Worm (Caenorhabditis elegans) whole organism, mixed stage, embryonic: Measurements from ENCODE around the gene F49F1.17.

ENCODE experiments used
- M03D4.4 ChIP-seq: sonication (generic microtip); optimal IDR thresholded peaks from 2 replicates; lab custom pipeline; 2017; ENCODE audit warnings: mild to moderate bottlenecking, missing genetic modification characterization, missing compliant biosample characterization
- bed-3 ChIP-seq: fragments of 200-800 bp; sonication (Bioruptor generic); optimal IDR thresholded peaks from 3 replicates; lab custom pipeline; 2018; ENCODE audit warnings: mild to moderate bottlenecking, missing genetic modification characterization, moderate library complexity, missing compliant biosample characterization
- blmp-1 ChIP-seq: fragments of 150-350 bp; optimal IDR thresholded peaks from 2 replicates; lab custom pipeline; 2014; ENCODE audit warnings: missing biosample characterization, missing genetic modification characterization
- ceh-39 ChIP-seq: fragments of 150-350 bp; optimal IDR thresholded peaks from 2 replicates; lab custom pipeline; 2014; ENCODE audit warnings: missing biosample characterization, missing genetic modification characterization
- ceh-83 ChIP-seq: fragments of 200-800 bp; sonication (Bioruptor generic); optimal IDR thresholded peaks from 2 replicates; lab custom pipeline; 2018; ENCODE audit warnings: mild to moderate bottlenecking, missing genetic modification characterization, missing compliant biosample characterization
- ces-1 ChIP-seq: fragments of 150-350 bp; optimal IDR thresholded peaks from 2 replicates; lab custom pipeline; 2014; ENCODE audit warnings: missing biosample characterization, missing genetic modification reagents, missing genetic modification characterization
- cnd-1 ChIP-seq: fragments of 200-800 bp; sonication (Bioruptor generic); optimal IDR thresholded peaks from 2 replicates; lab custom pipeline; 2018; ENCODE audit warnings: mild to moderate bottlenecking, missing genetic modification characterization, missing compliant biosample characterization
- drap-1 ChIP-seq: fragments of 200-800 bp; sonication (Bioruptor generic); optimal IDR thresholded peaks from 3 replicates; lab custom pipeline; 2018; ENCODE audit warnings: mild to moderate bottlenecking, missing genetic modification characterization, missing compliant biosample characterization
- elt-1 ChIP-seq: sonication (generic microtip); optimal IDR thresholded peaks from 2 replicates; lab custom pipeline; 2017; ENCODE audit warnings: missing genetic modification characterization, mild to moderate bottlenecking, missing compliant biosample characterization, antibody characterized with exemption, moderate library complexity, borderline replicate concordance; ENCODE audit not compliant: insufficient read depth
- elt-3 ChIP-seq: fragments of 150-350 bp; optimal IDR thresholded peaks from 2 replicates; lab custom pipeline; 2014; ENCODE audit warnings: missing biosample characterization, missing genetic modification characterization
- flh-1 ChIP-seq: fragments of 200-800 bp; sonication (Bioruptor generic); optimal IDR thresholded peaks from 2 replicates; lab custom pipeline; 2018; ENCODE audit warnings: mild to moderate bottlenecking, missing genetic modification characterization, moderate library complexity, missing compliant biosample characterization
- ham-2 ChIP-seq: fragments of 200-800 bp; sonication (Bioruptor generic); optimal IDR thresholded peaks from 2 replicates; lab custom pipeline; 2018; ENCODE audit warnings: mild to moderate bottlenecking, missing genetic modification characterization, missing compliant biosample characterization
- hlh-1 ChIP-seq: fragments of 150-350 bp; optimal IDR thresholded peaks from 2 replicates; lab custom pipeline; 2014; ENCODE audit warnings: missing biosample characterization, missing genetic modification reagents, missing genetic modification characterization
- lin-13 ChIP-seq: fragments of 150-350 bp; optimal IDR thresholded peaks from 2 replicates; lab custom pipeline; 2014; ENCODE audit warnings: missing biosample characterization, missing genetic modification characterization
- lin-32 ChIP-seq: fragments of 200-800 bp; sonication (Bioruptor generic); optimal IDR thresholded peaks from 2 replicates; lab custom pipeline; 2018; ENCODE audit warnings: mild to moderate bottlenecking, missing genetic modification characterization, missing compliant biosample characterization
- mab-5 ChIP-seq: fragments of 150-350 bp; optimal IDR thresholded peaks from 2 replicates; lab custom pipeline; 2014; ENCODE audit warnings: missing biosample characterization, missing genetic modification characterization
- mep-1 ChIP-seq: fragments of 150-350 bp; optimal IDR thresholded peaks from 2 replicates; lab custom pipeline; 2017; ENCODE audit warnings: missing biosample characterization, missing genetic modification reagents, missing genetic modification characterization, inconsistent platforms
- nhr-12 ChIP-seq: fragments of 150-350 bp; optimal IDR thresholded peaks from 2 replicates; lab custom pipeline; 2014; ENCODE audit warnings: missing biosample characterization, missing genetic modification characterization
- nhr-2 ChIP-seq: fragments of 150-350 bp; optimal IDR thresholded peaks from 2 replicates; lab custom pipeline; 2014; ENCODE audit warnings: missing biosample characterization, missing genetic modification characterization
- nhr-28 ChIP-seq: fragments of 150-350 bp; optimal IDR thresholded peaks from 2 replicates; lab custom pipeline; 2014; ENCODE audit warnings: missing biosample characterization, missing genetic modification characterization
- nhr-76 ChIP-seq: sonication (generic microtip); optimal IDR thresholded peaks from 2 replicates; lab custom pipeline; 2017; ENCODE audit warnings: missing biosample characterization, missing genetic modification characterization
- pha-4 ChIP-seq: fragments of 150-350 bp; optimal IDR thresholded peaks from 2 replicates; lab custom pipeline; 2018; ENCODE audit warnings: missing biosample characterization, missing genetic modification reagents, missing genetic modification characterization
- sem-2 ChIP-seq: fragments of 200-800 bp; sonication (Bioruptor generic); optimal IDR thresholded peaks from 2 replicates; lab custom pipeline; 2018; ENCODE audit warnings: mild to moderate bottlenecking, missing genetic modification characterization, missing compliant biosample characterization
- snpc-4 ChIP-seq: fragments of 150-350 bp; optimal IDR thresholded peaks from 2 replicates; lab custom pipeline; 2014; ENCODE audit warnings: missing biosample characterization, missing genetic modification characterization
- sptf-1 ChIP-seq: sonication (generic microtip); optimal IDR thresholded peaks from 2 replicates; lab custom pipeline; 2017; ENCODE audit warnings: mild to moderate bottlenecking, missing genetic modification characterization, moderate library complexity, missing compliant biosample characterization
- tbx-8 ChIP-seq: fragments of 200-800 bp; sonication (Bioruptor generic); optimal IDR thresholded peaks from 2 replicates; lab custom pipeline; 2018; ENCODE audit warnings: mild to moderate bottlenecking, missing genetic modification characterization, moderate library complexity, missing compliant biosample characterization
- unc-120 ChIP-seq: sonication (generic microtip); optimal IDR thresholded peaks from 2 replicates; lab custom pipeline; 2017; ENCODE audit warnings: missing genetic modification characterization, missing compliant biosample characterization; ENCODE audit not compliant: poor library complexity, severe bottlenecking
- unc-39 ChIP-seq: fragments of 150-350 bp; optimal IDR thresholded peaks from 2 replicates; lab custom pipeline; 2014; ENCODE audit warnings: missing biosample characterization, missing genetic modification characterization
- unc-62 ChIP-seq: fragments of 150-350 bp; optimal IDR thresholded peaks from 2 replicates; lab custom pipeline; 2014; ENCODE audit warnings: missing biosample characterization, missing genetic modification reagents, missing genetic modification characterization
- zip-8 ChIP-seq: fragments of 150-350 bp; optimal IDR thresholded peaks from 2 replicates; lab custom pipeline; 2014; ENCODE audit warnings: missing biosample characterization, missing genetic modification characterization

The F49F1.17 gene

DNA sequence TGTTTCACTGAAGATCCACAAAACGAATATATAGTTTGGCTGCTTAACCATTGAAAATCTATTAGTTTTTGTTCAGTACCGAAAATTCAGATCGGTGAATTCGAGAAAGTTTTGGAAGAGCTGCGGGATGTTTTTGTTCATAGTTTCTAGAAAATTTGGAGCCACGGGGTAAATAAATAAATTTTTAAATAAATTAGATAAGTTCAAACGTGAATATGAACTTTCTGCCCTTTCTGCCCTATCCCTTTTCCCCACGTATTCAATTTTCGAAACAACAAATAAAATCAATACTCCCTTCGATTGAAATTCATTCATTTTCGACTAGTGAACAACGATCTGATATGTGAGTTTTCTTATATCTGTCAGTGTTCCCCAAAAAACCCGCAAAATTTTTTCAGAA lies 26.5 kb upstream of the F49F1.17 start, which contains the start of gene scrm-5:
TSS of gene scrm-5 (plus strand) at position 301 of the 400 bp plus-strand sequence.
- TF ChIP-seq unc-62 (GFP tag; lab: Kevin White, UChicago) (no peak), ham-2 (GFP tag; lab: Kevin White, UChicago) (no peak), bed-3 (GFP tag; lab: Kevin White, UChicago) (no peak), drap-1 (GFP tag; lab: Kevin White, UChicago) (no peak), lin-13 (tag; lab: Kevin White, UChicago) (no peak), blmp-1 (tag; lab: Kevin White, UChicago) (no peak), nhr-12 (tag; lab: Kevin White, UChicago) (no peak), nhr-2 (no peak), lin-32 (GFP tag; lab: Kevin White, UChicago) (no peak), unc-120 (tag; lab: Kevin White, UChicago) (no peak), ceh-39 (no peak), tbx-8 (GFP tag; lab: Kevin White, UChicago) (no peak)
- TF ChIP-seq, all 35 proteins: peak for 0

DNA sequence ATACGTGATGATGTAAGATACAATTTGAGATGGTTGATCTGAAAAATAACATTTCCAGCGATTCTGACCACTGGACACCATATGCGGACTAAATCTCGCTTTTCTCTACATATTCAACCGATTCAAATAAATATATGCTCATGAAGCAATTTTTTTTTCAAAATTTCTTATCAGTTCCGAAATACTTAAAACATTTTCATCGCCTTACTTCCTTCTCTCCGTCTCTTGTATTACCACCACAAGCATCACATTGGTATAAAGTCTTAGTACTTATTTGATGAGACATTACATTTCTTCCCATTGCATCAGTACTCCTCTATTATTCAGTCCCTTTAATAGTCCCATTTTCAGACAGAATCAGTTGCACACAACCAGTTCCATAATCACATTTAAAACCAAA lies 19.0 kb upstream of the F49F1.17 start, which contains the start of gene K08D10.14:
TSS of gene K08D10.14 (plus strand) at position 301 of the 400 bp plus-strand sequence.
- TF ChIP-seq cnd-1 (tag; lab: Kevin White, UChicago) = no peak

DNA sequence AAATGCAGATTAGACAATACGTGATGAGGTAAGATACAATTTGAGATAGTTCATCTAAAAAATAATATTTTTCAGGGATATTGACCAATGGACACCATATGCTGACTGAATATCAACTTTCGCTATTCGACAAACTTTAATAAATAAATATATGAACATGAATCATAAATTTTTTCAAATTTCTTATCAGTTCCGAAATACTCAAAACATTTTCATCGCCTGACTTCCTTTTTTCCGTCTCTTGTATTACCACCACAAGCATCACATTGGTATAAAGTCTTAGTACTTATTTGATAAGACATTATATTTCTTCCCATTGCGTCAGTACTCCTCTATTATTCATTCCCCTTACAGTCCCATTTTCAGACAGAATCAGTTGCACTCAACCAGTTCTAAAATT lies 16.5 kb upstream of the F49F1.17 start, which contains the start of the genes K08D10.10 and R07C12.1:
TSS of gene K08D10.10 (plus strand) at position 93 of the 400 bp plus-strand sequence.
TSS of gene R07C12.1 (plus strand) at position 314 of the 400 bp plus-strand sequence.
- no peak for TF ChIP-seq nhr-28 (tag; lab: Kevin White, UChicago)
- TF ChIP-seq unc-120 (tag; lab: Kevin White, UChicago) = no peak

DNA sequence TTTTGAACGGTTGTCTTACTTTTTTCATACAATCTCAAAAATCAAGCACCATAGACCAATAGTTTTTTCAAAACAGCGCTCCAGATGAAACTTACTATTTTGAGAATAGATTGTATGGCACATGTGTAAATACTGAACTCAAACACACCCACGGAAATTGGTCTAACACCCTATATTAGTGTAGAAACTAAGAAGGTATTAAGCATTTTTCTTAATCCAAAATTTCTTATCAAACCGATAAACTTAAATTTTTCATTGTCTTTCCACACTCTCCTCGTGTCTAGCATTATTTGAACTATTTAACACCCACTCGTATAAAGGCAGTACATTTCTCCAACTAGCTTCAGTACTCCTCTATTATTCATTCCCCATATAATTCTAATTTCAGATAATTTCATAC lies 14.5 kb upstream of the F49F1.17 start:
- no peak for TF ChIP-seq snpc-4 (tag; lab: Kevin White, UChicago)
- no peak for TF ChIP-seq flh-1 (GFP tag; lab: Kevin White, UChicago)
- TF ChIP-seq nhr-12 (tag; lab: Kevin White, UChicago) = no peak
- TF ChIP-seq sptf-1 = no peak
- TF ChIP-seq nhr-28 (tag; lab: Kevin White, UChicago) = no peak
- no peak for TF ChIP-seq mep-1 (tag; lab: Kevin White, UChicago)
- no peak for TF ChIP-seq mab-5 (tag; lab: Kevin White, UChicago)
- no peak for TF ChIP-seq cnd-1 (tag; lab: Kevin White, UChicago)
- TF ChIP-seq lin-32 (GFP tag; lab: Kevin White, UChicago) = no peak
- no peak for TF ChIP-seq sem-2 (GFP tag; lab: Kevin White, UChicago)
- TF ChIP-seq pha-4 = no peak
- TF ChIP-seq M03D4.4 = no peak
- no peak for TF ChIP-seq elt-1 (tag; lab: Kevin White, UChicago)
- TF ChIP-seq zip-8 (tag; lab: Kevin White, UChicago) = no peak
- no peak for TF ChIP-seq nhr-76 (tag; lab: Kevin White, UChicago)
- no peak for TF ChIP-seq ceh-83 (GFP tag; lab: Kevin White, UChicago)
- TF ChIP-seq ceh-39 = no peak
- no peak for TF ChIP-seq bed-3 (GFP tag; lab: Kevin White, UChicago)

DNA sequence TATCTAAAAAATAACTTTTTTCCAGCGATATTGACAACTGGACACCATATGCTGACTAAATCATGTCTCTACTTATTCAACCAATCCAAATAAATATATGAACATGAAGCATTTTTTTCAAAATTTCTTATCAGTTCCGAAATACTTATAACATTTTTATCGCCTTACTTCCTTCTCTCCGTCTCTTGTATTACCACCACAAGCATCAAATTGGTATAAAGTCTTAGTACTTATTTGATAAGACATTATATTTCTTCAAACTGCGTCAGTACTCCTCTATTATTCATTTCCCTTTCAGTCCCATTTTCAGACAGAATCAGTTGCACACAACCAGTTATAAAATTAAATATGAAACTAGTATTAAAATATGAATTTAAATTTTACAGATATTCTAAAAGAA lies 12.2 kb upstream of the F49F1.17 start:
- no peak for TF ChIP-seq lin-32 (GFP tag; lab: Kevin White, UChicago)
- no peak for TF ChIP-seq cnd-1 (tag; lab: Kevin White, UChicago)
- no peak for TF ChIP-seq drap-1 (GFP tag; lab: Kevin White, UChicago)
- TF ChIP-seq sem-2 (GFP tag; lab: Kevin White, UChicago) = no peak
- no peak for TF ChIP-seq unc-39
- no peak for TF ChIP-seq ces-1 (GFP tag; lab: Kevin White, UChicago)
- TF ChIP-seq elt-3 (tag; lab: Kevin White, UChicago) = no peak
- TF ChIP-seq ham-2 (GFP tag; lab: Kevin White, UChicago) = no peak
- no peak for TF ChIP-seq nhr-28 (tag; lab: Kevin White, UChicago)
- TF ChIP-seq blmp-1 (tag; lab: Kevin White, UChicago) = no peak
- TF ChIP-seq nhr-76 (tag; lab: Kevin White, UChicago) = no peak
- no peak for TF ChIP-seq unc-120 (tag; lab: Kevin White, UChicago)
- no peak for TF ChIP-seq snpc-4 (tag; lab: Kevin White, UChicago)
- TF ChIP-seq hlh-1 = no peak
- no peak for TF ChIP-seq elt-1 (tag; lab: Kevin White, UChicago)
- TF ChIP-seq, all 35 proteins: peak for 0
